Fruit fly (Drosophila melanogaster) whole organism, pupa: Measurements from ENCODE around the gene CG12877.

Source experiments
- CG10348 ChIP-seq: fragments of 200-800 bp; sonication (Bioruptor generic); IDR thresholded peaks from 2 replicates; pipeline ENCODE4 v1.3.6; 2022; ENCODE audit warnings: missing biosample characterization, missing genetic modification characterization
- CG12605 ChIP-seq: fragments of 200-800 bp; sonication (Bioruptor generic); IDR thresholded peaks from 2 replicates; pipeline ENCODE4 v1.3.6; 2022; ENCODE audit warnings: missing biosample characterization, missing genetic modification characterization
- CG13204 ChIP-seq: fragments of 200-800 bp; sonication (Bioruptor generic); optimal IDR thresholded peaks from 2 replicates; lab custom pipeline; 2018; ENCODE audit warnings: missing biosample characterization, mild to moderate bottlenecking, missing genetic modification characterization, moderate library complexity
- CG14655 ChIP-seq: fragments of 200-800 bp; sonication (Bioruptor generic); optimal IDR thresholded peaks from 3 replicates; lab custom pipeline; 2017; ENCODE audit warnings: mild to moderate bottlenecking, missing biosample characterization, missing genetic modification reagents, missing genetic modification characterization
- CG15710 ChIP-seq: fragments of 200-800 bp; sonication (Bioruptor generic); optimal IDR thresholded peaks from 2 replicates; lab custom pipeline; 2018; ENCODE audit warnings: missing biosample characterization, mild to moderate bottlenecking, missing genetic modification characterization, moderate library complexity
- CG17806 ChIP-seq: fragments of 200-800 bp; sonication (Bioruptor generic); optimal IDR thresholded peaks from 2 replicates; lab custom pipeline; 2018; ENCODE audit warnings: missing biosample characterization, mild to moderate bottlenecking, missing genetic modification characterization, moderate library complexity
- CG32121 ChIP-seq: fragments of 200-800 bp; sonication (Bioruptor generic); IDR thresholded peaks from 2 replicates; pipeline ENCODE4 v1.3.6; 2022; ENCODE audit warnings: missing biosample characterization, missing genetic modification characterization
- CG34367 ChIP-seq: fragments of 200-800 bp; sonication (Bioruptor generic); optimal IDR thresholded peaks from 2 replicates; lab custom pipeline; 2018; ENCODE audit warnings: missing biosample characterization, mild to moderate bottlenecking, missing genetic modification characterization
- CG4496 ChIP-seq: fragments of 200-800 bp; sonication (Bioruptor generic); IDR thresholded peaks from 3 replicates; pipeline ENCODE4 v1.3.6; 2022; ENCODE audit warnings: missing biosample characterization, missing genetic modification characterization
- CG8159 ChIP-seq: fragments of 200-800 bp; sonication (Bioruptor generic); optimal IDR thresholded peaks from 3 replicates; lab custom pipeline; 2018; ENCODE audit warnings: missing biosample characterization, mild to moderate bottlenecking, missing genetic modification characterization, moderate library complexity
- CG8301 ChIP-seq: fragments of 200-800 bp; sonication (Bioruptor generic); optimal IDR thresholded peaks from 2 replicates; lab custom pipeline; 2018; ENCODE audit warnings: missing biosample characterization, mild to moderate bottlenecking, missing genetic modification characterization
- CG9948 ChIP-seq: fragments of 200-800 bp; sonication (Bioruptor generic); optimal IDR thresholded peaks from 2 replicates; lab custom pipeline; 2018; ENCODE audit warnings: missing biosample characterization, mild to moderate bottlenecking, missing genetic modification characterization, moderate library complexity
- D1 ChIP-seq: fragments of 200-800 bp; sonication (Bioruptor generic); optimal IDR thresholded peaks from 2 replicates; lab custom pipeline; 2018; ENCODE audit warnings: missing biosample characterization, mild to moderate bottlenecking, missing genetic modification characterization, moderate library complexity
- EcR ChIP-seq: fragments of 200-800 bp; sonication (Bioruptor generic); optimal IDR thresholded peaks from 3 replicates; lab custom pipeline; 2019; ENCODE audit warnings: missing biosample characterization, missing genetic modification characterization, mild to moderate bottlenecking, moderate library complexity, missing genetic modification reagents
- Ets98B ChIP-seq: fragments of 200-800 bp; sonication (Bioruptor generic); IDR thresholded peaks from 2 replicates; pipeline ENCODE4 v1.3.6; 2022; ENCODE audit warnings: missing biosample characterization, missing genetic modification characterization
- Pif1A ChIP-seq: fragments of 200-800 bp; sonication (Bioruptor generic); optimal IDR thresholded peaks from 3 replicates; lab custom pipeline; 2016; ENCODE audit warnings: missing biosample characterization, missing genetic modification characterization
- Pif1B ChIP-seq: fragments of 200-800 bp; sonication (Bioruptor generic); optimal IDR thresholded peaks from 3 replicates; lab custom pipeline; 2016; ENCODE audit warnings: missing biosample characterization, missing genetic modification characterization
- Snoo ChIP-seq: fragments of 200-800 bp; sonication (Bioruptor generic); optimal IDR thresholded peaks from 3 replicates; lab custom pipeline; 2017; ENCODE audit warnings: missing biosample characterization, mild to moderate bottlenecking, missing genetic modification characterization, inconsistent platforms
- fd96Ca ChIP-seq: fragments of 200-800 bp; sonication (Bioruptor generic); IDR thresholded peaks from 3 replicates; pipeline ENCODE4 v1.3.6; 2022; ENCODE audit warnings: missing biosample characterization, missing genetic modification characterization
- gl ChIP-seq: fragments of 200-800 bp; sonication (Bioruptor generic); optimal IDR thresholded peaks from 2 replicates; lab custom pipeline; 2018; ENCODE audit warnings: missing biosample characterization, mild to moderate bottlenecking, missing genetic modification characterization
- rn ChIP-seq: fragments of 200-800 bp; sonication (Bioruptor generic); IDR thresholded peaks from 2 replicates; pipeline ENCODE4 v1.3.6; 2022; ENCODE audit warnings: missing biosample characterization, missing genetic modification characterization

Gene CG12877

dm6 chr3R:27692645-27693307 lies 14.1 kb upstream of the CG12877 start:
- TF ChIP-seq CG34367 (no peak), EcR (GFP tag; lab: Kevin White, UChicago) (peak; percentile 85), CG32121 (GFP tag; lab: Robert Waterston, UW) (no peak), CG17806 (tag; lab: Kevin White, UChicago) (no peak), CG8159 (tag; lab: Kevin White, UChicago) (no peak), CG8301 (tag; lab: Kevin White, UChicago) (no peak), CG13204 (GFP tag; lab: Kevin White, UChicago) (peak; percentile 52)
- TF ChIP-seq, all 21 proteins: peak for 2

dm6 chr3R:27694018-27694417 lies 12.9 kb upstream of the CG12877 start, which contains the start of gene CG43319:
Gene CG43319 (plus strand): TSS chr3R:27694318.
- TF ChIP-seq CG17806 (tag; lab: Kevin White, UChicago) (no peak), CG13204 (GFP tag; lab: Kevin White, UChicago) (no peak), D1 (tag; lab: Kevin White, UChicago) (no peak), gl (tag; lab: Kevin White, UChicago) (no peak), CG4496 (GFP tag; lab: Robert Waterston, UW) (no peak), CG34367 (no peak), Pif1A (GFP tag; lab: Kevin White, UChicago) (no peak), EcR (GFP tag; lab: Kevin White, UChicago) (no peak), CG10348 (GFP tag; lab: Robert Waterston, UW) (no peak), CG12605 (no peak), CG9948 (no peak), CG32121 (GFP tag; lab: Robert Waterston, UW) (no peak)
- TF ChIP-seq, all 21 proteins: peak for 0

dm6 chr3R:27694583-27694982 lies 12.3 kb upstream of the CG12877 start, which contains the start of gene Acp98AB:
Gene Acp98AB (plus strand): TSS chr3R:27694883.
- no peak for TF ChIP-seq CG13204 (GFP tag; lab: Kevin White, UChicago)
- no peak for TF ChIP-seq CG12605
- TF ChIP-seq CG8301 (tag; lab: Kevin White, UChicago) = no peak
- TF ChIP-seq CG9948 = no peak
- no peak for TF ChIP-seq Ets98B (GFP tag; lab: Robert Waterston, UW)
- TF ChIP-seq gl (tag; lab: Kevin White, UChicago) = no peak
- TF ChIP-seq rn = no peak
- no peak for TF ChIP-seq CG10348 (GFP tag; lab: Robert Waterston, UW)
- no peak for TF ChIP-seq Pif1B (GFP tag; lab: Kevin White, UChicago)
- no peak for TF ChIP-seq Pif1A (GFP tag; lab: Kevin White, UChicago)
- TF ChIP-seq CG32121 (GFP tag; lab: Robert Waterston, UW) = no peak
- no peak for TF ChIP-seq CG17806 (tag; lab: Kevin White, UChicago)
- TF ChIP-seq EcR (GFP tag; lab: Kevin White, UChicago) = no peak
- TF ChIP-seq Snoo (tag; lab: Kevin White, UChicago) = no peak
- no peak for TF ChIP-seq CG4496 (GFP tag; lab: Robert Waterston, UW)
- TF ChIP-seq CG8159 (tag; lab: Kevin White, UChicago) = no peak
- no peak for TF ChIP-seq D1 (tag; lab: Kevin White, UChicago)
- TF ChIP-seq CG15710 = no peak
- TF ChIP-seq CG34367 = no peak
- no peak for TF ChIP-seq CG14655 (GFP tag; lab: Kevin White, UChicago)

dm6 chr3R:27695019-27695418 lies 11.9 kb upstream of the CG12877 start, which contains the start of gene HSPBAP1:
Gene HSPBAP1 (plus strand): TSS chr3R:27695235.
- TF ChIP-seq CG4496 (GFP tag; lab: Robert Waterston, UW) (0 out of 3 replicates have a peak, but pooled peaks have one; percentile 16), EcR (GFP tag; lab: Kevin White, UChicago) (no peak), CG9948 (no peak)
- TF ChIP-seq, all 21 proteins: peak for 1

dm6 chr3R:27699540-27700228 lies 7.2 kb upstream of the CG12877 start, which contains the start of gene ALiX:
Gene ALiX (minus strand): TSS chr3R:27700110.
- no peak for TF ChIP-seq EcR (GFP tag; lab: Kevin White, UChicago)
- TF ChIP-seq CG9948 = no peak
- 0 out of 3 replicates have a peak, but pooled peaks have one; percentile 23 for TF ChIP-seq CG4496 (GFP tag; lab: Robert Waterston, UW)
- TF ChIP-seq rn = no peak
- no peak for TF ChIP-seq D1 (tag; lab: Kevin White, UChicago)

dm6 chr3R:27700229-27700573 lies 6.7 kb upstream of the CG12877 start, which contains the start of gene btz:
Gene btz (plus strand): TSS chr3R:27700361.
- TF ChIP-seq Snoo (tag; lab: Kevin White, UChicago) (no peak), CG32121 (GFP tag; lab: Robert Waterston, UW) (no peak), CG17806 (tag; lab: Kevin White, UChicago) (no peak), CG9948 (no peak), Ets98B (GFP tag; lab: Robert Waterston, UW) (no peak), CG8301 (tag; lab: Kevin White, UChicago) (no peak), CG14655 (GFP tag; lab: Kevin White, UChicago) (no peak), fd96Ca (GFP tag; lab: Robert Waterston, UW) (no peak), CG8159 (tag; lab: Kevin White, UChicago) (no peak), CG34367 (no peak), CG15710 (no peak), CG13204 (GFP tag; lab: Kevin White, UChicago) (no peak), gl (tag; lab: Kevin White, UChicago) (no peak), rn (no peak), CG4496 (GFP tag; lab: Robert Waterston, UW) (no peak), D1 (tag; lab: Kevin White, UChicago) (no peak)
- TF ChIP-seq, all 21 proteins: peak for 0
